Worm (Caenorhabditis elegans) whole organism, young adult: Measurements from ENCODE around the gene trpa-1.

Source experiments
- B0019.2 ChIP-seq: fragments of 200-800 bp; sonication (Bioruptor generic); conservative IDR thresholded peaks from 2 replicates; pipeline ENCODE4 v1.3.6; 2022; ENCODE audit warnings: missing genetic modification reagents, missing genetic modification characterization, missing compliant biosample characterization
- B0035.1 ChIP-seq: sonication (generic microtip); optimal IDR thresholded peaks from 2 replicates; lab custom pipeline; 2016; ENCODE audit warnings: missing genetic modification characterization, mild to moderate bottlenecking, missing compliant biosample characterization, missing genotype, missing genetic modification reagents
- B0261.1 ChIP-seq: sonication (generic microtip); optimal IDR thresholded peaks from 2 replicates; lab custom pipeline; 2016; ENCODE audit warnings: mild to moderate bottlenecking, missing genetic modification characterization, moderate library complexity, missing compliant biosample characterization
- C06A6.2 ChIP-seq: fragments of 200-800 bp; sonication (Bioruptor generic); conservative IDR thresholded peaks from 2 replicates; pipeline ENCODE4 v1.3.6; 2022; ENCODE audit warnings: missing genetic modification characterization, missing compliant biosample characterization
- F10E7.11 ChIP-seq: sonication (generic microtip); optimal IDR thresholded peaks from 2 replicates; lab custom pipeline; 2017; ENCODE audit warnings: mild to moderate bottlenecking, missing genetic modification characterization, moderate library complexity, missing compliant biosample characterization
- F23B12.7 ChIP-seq: sonication (generic microtip); optimal IDR thresholded peaks from 2 replicates; lab custom pipeline; 2017; ENCODE audit warnings: missing genetic modification characterization, mild to moderate bottlenecking, missing compliant biosample characterization, antibody characterized with exemption, moderate library complexity; ENCODE audit not compliant: insufficient read depth
- F33H1.4 ChIP-seq: fragments of 200-800 bp; sonication (Bioruptor generic); IDR thresholded peaks from 2 replicates; pipeline ENCODE4 v1.3.6; 2022; ENCODE audit warnings: missing genetic modification reagents, missing genetic modification characterization, missing compliant biosample characterization
- K11D2.4 ChIP-seq: fragments of 200-800 bp; sonication (Bioruptor generic); IDR thresholded peaks from 2 replicates; pipeline ENCODE4 v1.3.6; 2022; ENCODE audit warnings: missing genetic modification reagents, missing genetic modification characterization, missing compliant biosample characterization
- Y56A3A.18 ChIP-seq: fragments of 200-800 bp; sonication (Bioruptor generic); IDR thresholded peaks from 2 replicates; pipeline ENCODE4 v1.3.6; 2022; ENCODE audit warnings: missing genetic modification reagents, missing genetic modification characterization, missing compliant biosample characterization
- Y95B8A.8 ChIP-seq: fragments of 200-800 bp; sonication (Bioruptor generic); IDR thresholded peaks from 2 replicates; pipeline ENCODE4 v1.3.6; 2022; ENCODE audit warnings: missing genetic modification reagents, missing genetic modification characterization, missing compliant biosample characterization
- ama-1 ChIP-seq, 3 experiments: fragments of 150-350 bp in 1 of 3; sonication (generic microtip) in 2 of 3; optimal IDR thresholded peaks; 2 replicates each; lab custom pipeline; 2014 to 2018; ENCODE audit warnings: missing biosample characterization in 2 of 3, missing genetic modification characterization in 2 of 3, missing genetic modification reagents in 2 of 3
- aptf-3 ChIP-seq: fragments of 200-800 bp; sonication (Bioruptor generic); IDR thresholded peaks from 2 replicates; pipeline ENCODE4 v1.3.6; 2022; ENCODE audit warnings: missing genetic modification characterization, missing compliant biosample characterization
- ceh-100 ChIP-seq: fragments of 200-800 bp; sonication (Bioruptor generic); IDR thresholded peaks from 2 replicates; pipeline ENCODE4 v1.3.6; 2022; ENCODE audit warnings: missing genetic modification reagents, missing genetic modification characterization, missing compliant biosample characterization
- ceh-40 ChIP-seq: fragments of 200-800 bp; sonication (Bioruptor generic); IDR thresholded peaks from 2 replicates; pipeline ENCODE4 v1.3.6; 2022; ENCODE audit warnings: missing genetic modification characterization, missing compliant biosample characterization
- efl-1 ChIP-seq: fragments of 150-350 bp; optimal IDR thresholded peaks from 2 replicates; lab custom pipeline; 2014; ENCODE audit warnings: missing biosample characterization, missing genetic modification reagents, missing genetic modification characterization
- egl-44 ChIP-seq: fragments of 200-800 bp; sonication (Bioruptor generic); IDR thresholded peaks from 2 replicates; pipeline ENCODE4 v1.3.6; 2022; ENCODE audit warnings: missing genetic modification reagents, missing genetic modification characterization, missing compliant biosample characterization
- ets-4 ChIP-seq: fragments of 200-800 bp; sonication (Bioruptor generic); optimal IDR thresholded peaks from 2 replicates; lab custom pipeline; 2018; ENCODE audit warnings: mild to moderate bottlenecking, missing genetic modification characterization, missing compliant biosample characterization
- fkh-3 ChIP-seq: sonication (generic microtip); optimal IDR thresholded peaks from 2 replicates; lab custom pipeline; 2016; ENCODE audit warnings: mild to moderate bottlenecking, missing genetic modification characterization, missing compliant biosample characterization
- him-1 ChIP-seq: sonication (generic microtip); optimal IDR thresholded peaks from 2 replicates; lab custom pipeline; 2016; ENCODE audit warnings: missing genotype, missing genetic modification reagents, missing genetic modification characterization, missing compliant biosample characterization
- hlh-12 ChIP-seq: sonication (generic microtip); optimal IDR thresholded peaks from 2 replicates; lab custom pipeline; 2016; ENCODE audit warnings: missing genetic modification characterization, missing compliant biosample characterization
- hlh-26 ChIP-seq: fragments of 200-800 bp; sonication (Bioruptor generic); conservative IDR thresholded peaks from 2 replicates; pipeline ENCODE4 v1.3.6; 2022; ENCODE audit warnings: missing genetic modification reagents, missing genetic modification characterization, missing compliant biosample characterization
- hrde-1 ChIP-seq: sonication (generic microtip); optimal IDR thresholded peaks from 2 replicates; lab custom pipeline; 2016; ENCODE audit warnings: missing genetic modification characterization, mild to moderate bottlenecking, missing compliant biosample characterization, moderate library complexity, missing genotype, missing genetic modification reagents, borderline replicate concordance
- lag-1 ChIP-seq: fragments of 200-800 bp; sonication (Bioruptor generic); IDR thresholded peaks from 2 replicates; pipeline ENCODE4 v1.3.6; 2022; ENCODE audit warnings: missing genetic modification reagents, missing genetic modification characterization, missing compliant biosample characterization
- let-607 ChIP-seq, 2 experiments: fragments of 200-800 bp in 1 of 2; sonication (Bioruptor generic) in 1 of 2; sonication (generic microtip) in 1 of 2; optimal IDR thresholded peaks; 2 replicates each; lab custom pipeline; 2016 to 2018; ENCODE audit warnings: mild to moderate bottlenecking in 2 of 2, missing compliant biosample characterization in 2 of 2, missing genetic modification characterization in 2 of 2, moderate library complexity in 2 of 2, missing genotype in 1 of 2
- lsy-27 ChIP-seq: sonication (generic microtip); optimal IDR thresholded peaks from 2 replicates; lab custom pipeline; 2017; ENCODE audit warnings: missing genetic modification characterization, mild to moderate bottlenecking, missing compliant biosample characterization, antibody characterized with exemption, missing genotype, borderline replicate concordance; ENCODE audit not compliant: insufficient read depth
- mcd-1 ChIP-seq: fragments of 200-800 bp; sonication (Bioruptor generic); IDR thresholded peaks from 2 replicates; pipeline ENCODE4 v1.3.6; 2022; ENCODE audit warnings: missing genetic modification reagents, missing genetic modification characterization, missing compliant biosample characterization
- nfya-1 ChIP-seq: sonication (generic microtip); optimal IDR thresholded peaks from 2 replicates; lab custom pipeline; 2017; ENCODE audit warnings: antibody characterized with exemption, missing compliant biosample characterization, missing genetic modification characterization, borderline replicate concordance; ENCODE audit not compliant: insufficient read depth
- nfyb-1 ChIP-seq: fragments of 200-800 bp; sonication (Bioruptor generic); IDR thresholded peaks from 2 replicates; pipeline ENCODE4 v1.3.6; 2022; ENCODE audit warnings: missing genetic modification reagents, missing genetic modification characterization, missing compliant biosample characterization
- nhr-120 ChIP-seq: fragments of 200-800 bp; sonication (Bioruptor generic); IDR thresholded peaks from 2 replicates; pipeline ENCODE4 v1.3.6; 2022; ENCODE audit warnings: missing genetic modification characterization, missing compliant biosample characterization
- pbrm-1 ChIP-seq: fragments of 200-800 bp; sonication (Bioruptor generic); IDR thresholded peaks from 2 replicates; pipeline ENCODE4 v1.3.6; 2022; ENCODE audit warnings: missing genetic modification reagents, missing genetic modification characterization, missing compliant biosample characterization
- pha-4 ChIP-seq: fragments of 150-350 bp; sonication (generic microtip); optimal IDR thresholded peaks from 2 replicates; lab custom pipeline; 2014; ENCODE audit warnings: missing biosample characterization, missing genetic modification reagents, missing genetic modification characterization
- rec-8 ChIP-seq, 2 experiments: sonication (generic microtip); optimal IDR thresholded peaks; 2 replicates each; lab custom pipeline; 2016; ENCODE audit warnings: mild to moderate bottlenecking in 2 of 2, missing genetic modification characterization in 2 of 2, missing genetic modification reagents in 2 of 2, missing genotype in 2 of 2, missing biosample characterization in 1 of 2, missing compliant biosample characterization in 1 of 2, moderate library complexity in 1 of 2
- sdz-38 ChIP-seq: sonication (generic microtip); optimal IDR thresholded peaks from 2 replicates; lab custom pipeline; 2016; ENCODE audit warnings: missing genotype, missing genetic modification characterization, missing compliant biosample characterization
- sea-2 ChIP-seq: fragments of 200-800 bp; sonication (Bioruptor generic); IDR thresholded peaks from 2 replicates; pipeline ENCODE4 v1.3.6; 2022; ENCODE audit warnings: missing genetic modification characterization, missing compliant biosample characterization
- snpc-1.3 ChIP-seq: sonication (generic microtip); optimal IDR thresholded peaks from 2 replicates; lab custom pipeline; 2017; ENCODE audit warnings: missing genetic modification characterization, mild to moderate bottlenecking, missing compliant biosample characterization, antibody characterized with exemption, moderate library complexity, missing genotype, missing genetic modification reagents; ENCODE audit not compliant: insufficient read depth
- snpc-4 ChIP-seq, 5 experiments: fragments of 150-350 bp in 1 of 5; sonication (generic microtip) in 4 of 5; optimal IDR thresholded peaks; 2 replicates each; lab custom pipeline; 2014 to 2018; ENCODE audit warnings: missing genetic modification characterization in 5 of 5, missing biosample characterization in 3 of 5, antibody characterized with exemption in 2 of 5, mild to moderate bottlenecking in 2 of 5, missing compliant biosample characterization in 2 of 5, missing genotype in 2 of 5, moderate library complexity in 2 of 5, missing genetic modification reagents in 1 of 5
- somi-1 ChIP-seq: fragments of 200-800 bp; sonication (Bioruptor generic); optimal IDR thresholded peaks from 2 replicates; lab custom pipeline; 2018; ENCODE audit warnings: mild to moderate bottlenecking, missing genetic modification characterization, missing compliant biosample characterization
- unc-62 ChIP-seq: fragments of 150-350 bp; optimal IDR thresholded peaks from 2 replicates; lab custom pipeline; 2014; ENCODE audit warnings: missing biosample characterization, missing genetic modification reagents, missing genetic modification characterization
- ztf-28 ChIP-seq: fragments of 200-800 bp; sonication (Bioruptor generic); IDR thresholded peaks from 2 replicates; pipeline ENCODE4 v1.3.6; 2022; ENCODE audit warnings: missing genetic modification reagents, missing genetic modification characterization, missing compliant biosample characterization
- ztf-3 ChIP-seq: fragments of 200-800 bp; sonication (Bioruptor generic); optimal IDR thresholded peaks from 2 replicates; lab custom pipeline; 2018; ENCODE audit warnings: mild to moderate bottlenecking, missing genetic modification characterization, missing compliant biosample characterization

Gene trpa-1

DNA sequence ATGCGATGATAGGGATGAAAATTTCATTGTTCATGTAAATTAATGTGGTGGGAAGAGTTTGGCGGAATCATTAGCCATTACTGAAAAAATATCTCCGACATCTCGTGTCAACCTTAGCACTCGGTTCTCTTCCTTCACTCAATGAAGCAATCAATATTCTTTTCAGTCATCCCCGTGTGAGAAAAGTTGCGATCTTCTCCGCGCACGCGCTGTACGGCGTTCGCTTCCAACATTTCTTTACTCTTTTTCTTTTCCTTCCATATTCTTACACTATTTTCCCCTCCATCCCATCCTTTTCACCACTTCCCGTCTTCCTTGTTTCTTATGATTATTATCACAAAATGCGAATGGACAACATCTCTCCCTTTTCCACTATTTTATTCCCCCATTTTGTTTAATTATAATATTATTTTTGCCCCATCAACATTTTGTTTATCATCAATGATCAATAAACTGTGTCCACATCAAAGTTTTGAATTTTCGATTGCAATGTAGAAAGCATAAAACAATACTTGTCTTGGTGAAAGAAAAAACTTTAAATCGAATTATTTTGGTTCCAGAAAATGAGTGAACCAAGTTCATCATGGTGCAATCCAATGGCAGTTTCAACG is 4.2 kb upstream of the trpa-1 start, which contains the start of gene mob-1 (continued):
- no peak for TF ChIP-seq him-1 (tag; lab: Kevin White, UChicago)
- TF ChIP-seq nhr-120 (GFP tag; lab: Robert Waterston, UW): peak; percentile 20; the same call in 1 of the 2 replicates
- no peak for TF ChIP-seq hlh-12 (tag; lab: Kevin White, UChicago)
- no peak for TF ChIP-seq Y95B8A.8 (GFP tag; lab: Robert Waterston, UW)
- TF ChIP-seq mcd-1 (GFP tag; lab: Robert Waterston, UW): peak; percentile 47
- no peak for TF ChIP-seq ceh-100 (GFP tag; lab: Robert Waterston, UW)
- TF ChIP-seq lag-1: no peak
- TF ChIP-seq unc-62 (GFP tag; lab: Kevin White, UChicago): no peak
- no peak for TF ChIP-seq snpc-4 (GFP tag; optimal IDR thresholded peaks at IDR 0.05; lab: Kevin White, UChicago)
- TF ChIP-seq snpc-4 (tag; optimal IDR thresholded peaks at IDR 0.05; lab: Kevin White, UChicago): no peak
- no peak for TF ChIP-seq egl-44
- TF ChIP-seq ztf-28 (GFP tag; lab: Robert Waterston, UW): no peak
- TF ChIP-seq hrde-1 (tag; lab: Kevin White, UChicago): peak; percentile 10
- no peak for TF ChIP-seq sdz-38 (tag; lab: Kevin White, UChicago)
- TF ChIP-seq nfyb-1: peak; percentile 47; the same call in 1 of the 2 replicates
- no peak for TF ChIP-seq lsy-27 (tag; lab: Kevin White, UChicago)
- TF ChIP-seq B0019.2: no peak
- TF ChIP-seq let-607 (tag; optimal IDR thresholded peaks at IDR 0.05; lab: Kevin White, UChicago): no peak
- TF ChIP-seq ama-1 (optimal IDR thresholded peaks at IDR 0.05; lab: Kevin White, UChicago): no peak
- TF ChIP-seq ama-1 (GFP tag; optimal IDR thresholded peaks at IDR 0.05; lab: Kevin White, UChicago): no peak
- TF ChIP-seq fkh-3 (tag; lab: Kevin White, UChicago): no peak
- no peak for TF ChIP-seq sea-2 (GFP tag; lab: Robert Waterston, UW)
- TF ChIP-seq hlh-26 (GFP tag; lab: Robert Waterston, UW): no peak
- TF ChIP-seq B0261.1 (tag; lab: Kevin White, UChicago): no peak
- TF ChIP-seq F23B12.7 (tag; lab: Kevin White, UChicago): no peak
- TF ChIP-seq K11D2.4 (GFP tag; lab: Robert Waterston, UW): no peak
- no peak for TF ChIP-seq rec-8 (tag; optimal IDR thresholded peaks at IDR 0.05; lab: Kevin White, UChicago)
- TF ChIP-seq ztf-3: no peak
- no peak for TF ChIP-seq nfya-1
- no peak for TF ChIP-seq snpc-1.3
- TF ChIP-seq somi-1: no peak
- 0 out of 2 replicates have a peak, but pooled peaks have one; percentile 43 for TF ChIP-seq pbrm-1 (GFP tag; lab: Robert Waterston, UW)
- TF ChIP-seq F33H1.4 (GFP tag; lab: Robert Waterston, UW): no peak; the same call in 1 of the 2 replicates
- no peak for TF ChIP-seq pha-4 (tag; lab: Kevin White, UChicago)
- TF ChIP-seq efl-1 (GFP tag; lab: Kevin White, UChicago): no peak
- TF ChIP-seq ets-4 (GFP tag; lab: Kevin White, UChicago): no peak
- no peak for TF ChIP-seq C06A6.2 (GFP tag; lab: Robert Waterston, UW)
- 0 out of 2 replicates have a peak, but pooled peaks have one; percentile 8 for TF ChIP-seq aptf-3 (GFP tag; lab: Robert Waterston, UW)

DNA sequence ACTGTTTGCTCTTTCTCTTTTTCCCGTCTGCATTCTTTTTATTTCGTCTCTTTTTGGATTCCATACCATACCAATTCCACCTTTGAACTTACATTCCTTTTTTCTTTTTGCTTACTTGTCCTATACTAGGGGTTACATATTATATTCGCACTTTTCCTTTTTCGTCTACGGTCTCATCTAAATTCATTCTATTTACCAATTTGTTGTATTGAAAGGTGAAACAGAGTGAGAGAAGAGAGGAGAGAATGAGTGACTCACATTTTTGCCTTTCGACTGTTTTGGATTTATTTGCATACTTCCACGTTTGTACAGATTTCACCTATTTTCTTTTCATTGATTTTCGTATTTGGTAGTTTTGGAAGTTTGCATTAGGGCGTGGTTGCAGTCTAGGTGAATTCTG is 898 bp upstream of the trpa-1 start:
- TF ChIP-seq nfya-1 (no peak), B0035.1 (tag; lab: Kevin White, UChicago) (no peak), Y56A3A.18 (GFP tag; lab: Robert Waterston, UW) (no peak), ceh-40 (GFP tag; lab: Robert Waterston, UW) (no peak), F10E7.11 (tag; lab: Kevin White, UChicago) (no peak)
